Worm (Caenorhabditis elegans): ENCODE results near the gene nep-26.

The nep-26 gene

ce11 chrII:10300954-10301353 is 1.0 kb upstream of the nep-26 start, which contains the start of gene mdt-22 (continued):
- TF ChIP-seq T07F8.4 (tag; optimal IDR thresholded peaks at IDR 0.05), result no peak
- TF ChIP-seq F10E7.11 (tag; optimal IDR thresholded peaks at IDR 0.05), result no peak
- TF ChIP-seq hrde-1 (tag; optimal IDR thresholded peaks at IDR 0.05; ENCODE audit: borderline replicate concordance), result no peak
- peak; percentile 30 for TF ChIP-seq madf-10 (tag; optimal IDR thresholded peaks at IDR 0.05)
- TF ChIP-seq him-1 (tag; optimal IDR thresholded peaks at IDR 0.05), result peak; percentile 74
- TF ChIP-seq attf-6 (GFP tag; IDR thresholded peaks at IDR 0.05), result peak; percentile 39; the same call in 1 of the 2 replicates
- TF ChIP-seq C06A6.2 (GFP tag; conservative IDR thresholded peaks at IDR 0.05), result no peak; the same call in 1 of the 2 replicates
- TF ChIP-seq nhr-27 (tag; optimal IDR thresholded peaks at IDR 0.05), result no peak
- no peak for TF ChIP-seq somi-1 (GFP tag; optimal IDR thresholded peaks at IDR 0.05)
- no peak for TF ChIP-seq ztf-25 (GFP tag; IDR thresholded peaks at IDR 0.05)
- peak; percentile 71 for TF ChIP-seq ceh-100 (GFP tag; IDR thresholded peaks at IDR 0.05)
- TF ChIP-seq lag-1 (GFP tag; IDR thresholded peaks at IDR 0.05), result no peak
- no peak for TF ChIP-seq F57A8.1 (GFP tag; optimal IDR thresholded peaks at IDR 0.05)
- TF ChIP-seq hsf-1 (GFP tag; IDR thresholded peaks at IDR 0.05), result peak; percentile 58; the same call in 1 of the 2 replicates
- TF ChIP-seq Y56A3A.18 (GFP tag; IDR thresholded peaks at IDR 0.05), result 0 out of 2 replicates have a peak, but pooled peaks have one; percentile 7
- no peak for TF ChIP-seq bed-1 (GFP tag; IDR thresholded peaks at IDR 0.05)
- TF ChIP-seq ztf-22 (GFP tag; optimal IDR thresholded peaks at IDR 0.05), result no peak
- peak; percentile 14 for TF ChIP-seq T26A5.8 (tag; optimal IDR thresholded peaks at IDR 0.05)
- TF ChIP-seq egl-44 (GFP tag; IDR thresholded peaks at IDR 0.05), result no peak
- TF ChIP-seq nfya-2 (GFP tag; IDR thresholded peaks at IDR 0.05), result no peak
- TF ChIP-seq F57C9.4 (tag; optimal IDR thresholded peaks at IDR 0.05), result no peak
- no peak for TF ChIP-seq aptf-3 (GFP tag; IDR thresholded peaks at IDR 0.05)
- TF ChIP-seq dpl-1 (GFP tag; optimal IDR thresholded peaks at IDR 0.05), result peak; percentile 89
- no peak for TF ChIP-seq pha-4 (tag; optimal IDR thresholded peaks at IDR 0.05)
- TF ChIP-seq lsy-27 (tag; optimal IDR thresholded peaks at IDR 0.05; ENCODE audit: borderline replicate concordance, insufficient read depth), result no peak
- 0 out of 2 replicates have a peak, but pooled peaks have one; percentile 43 for TF ChIP-seq B0019.2 (GFP tag; conservative IDR thresholded peaks at IDR 0.05)
- no peak for TF ChIP-seq sea-2 (GFP tag; IDR thresholded peaks at IDR 0.05)
- peak; percentile 39 for TF ChIP-seq B0261.1 (tag; optimal IDR thresholded peaks at IDR 0.05)
- no peak for TF ChIP-seq egl-18 (GFP tag; IDR thresholded peaks at IDR 0.05)
- peak; percentile 64 for TF ChIP-seq attf-5 (GFP tag; optimal IDR thresholded peaks at IDR 0.05)
- no peak for TF ChIP-seq fkh-3 (tag; optimal IDR thresholded peaks at IDR 0.05)
- no peak for TF ChIP-seq F55B11.4 (tag; optimal IDR thresholded peaks at IDR 0.05; ENCODE audit: borderline replicate concordance, insufficient read depth)
- peak; percentile 86 for TF ChIP-seq nfyb-1 (GFP tag; IDR thresholded peaks at IDR 0.05)
- no peak for TF ChIP-seq B0035.1 (tag; optimal IDR thresholded peaks at IDR 0.05)

- peak; percentile 15 for TF ChIP-seq lin-40 (tag; optimal IDR thresholded peaks at IDR 0.05)
- no peak for TF ChIP-seq aptf-3 (GFP tag; IDR thresholded peaks at IDR 0.05)
Measured at ce11 chrII:10294262-10294661, 5.7 kb downstream of the nep-26 start.

ce11 chrII:10288926-10289325 is 11.0 kb downstream of the nep-26 start:
- no peak for TF ChIP-seq nfya-2 (GFP tag; IDR thresholded peaks at IDR 0.05)
- TF ChIP-seq pha-4 (tag; optimal IDR thresholded peaks at IDR 0.05), result no peak
- TF ChIP-seq Y56A3A.18 (GFP tag; IDR thresholded peaks at IDR 0.05), result no peak
- no peak for TF ChIP-seq Y79H2A.3 (GFP tag; conservative IDR thresholded peaks at IDR 0.05)
- TF ChIP-seq T07F8.4 (tag; optimal IDR thresholded peaks at IDR 0.05), result no peak
- TF ChIP-seq ceh-58 (GFP tag; IDR thresholded peaks at IDR 0.05), result no peak
- no peak for TF ChIP-seq somi-1 (GFP tag; optimal IDR thresholded peaks at IDR 0.05)
- TF ChIP-seq ets-4 (GFP tag; optimal IDR thresholded peaks at IDR 0.05), result no peak
